Worm (Caenorhabditis elegans) whole organism, late embryonic: Measurements from ENCODE around the gene str-114.
A peak's percentile ranks its signal among the peaks of the same experiment; 100 is the strongest.

Source experiments
- C38D4.7 ChIP-seq: fragments of 200-800 bp; sonication (Bioruptor generic); optimal IDR thresholded peaks from 2 replicates; lab custom pipeline; 2018; ENCODE audit warnings: mild to moderate bottlenecking, missing genetic modification characterization, moderate library complexity, missing compliant biosample characterization
- F13H6.1 ChIP-seq: sonication (generic microtip); optimal IDR thresholded peaks from 2 replicates; lab custom pipeline; 2016; ENCODE audit warnings: missing genetic modification characterization, missing compliant biosample characterization
- K02D7.2 ChIP-seq: sonication (generic microtip); optimal IDR thresholded peaks from 2 replicates; lab custom pipeline; 2017; ENCODE audit warnings: mild to moderate bottlenecking, missing genetic modification characterization, missing compliant biosample characterization
- K09A11.1 ChIP-seq: sonication (generic microtip); optimal IDR thresholded peaks from 2 replicates; lab custom pipeline; 2017; ENCODE audit warnings: antibody characterized with exemption, mild to moderate bottlenecking, missing genetic modification characterization, missing compliant biosample characterization; ENCODE audit not compliant: insufficient read depth
- T23F11.4 ChIP-seq: fragments of 200-800 bp; sonication (Bioruptor generic); optimal IDR thresholded peaks from 2 replicates; lab custom pipeline; 2018; ENCODE audit warnings: mild to moderate bottlenecking, missing genetic modification characterization, missing compliant biosample characterization
- ahr-1 ChIP-seq: sonication (generic microtip); optimal IDR thresholded peaks from 2 replicates; lab custom pipeline; 2016; ENCODE audit warnings: missing genetic modification characterization, missing compliant biosample characterization
- ceh-14 ChIP-seq: sonication (generic microtip); optimal IDR thresholded peaks from 2 replicates; lab custom pipeline; 2016; ENCODE audit warnings: missing genotype, missing genetic modification characterization, missing compliant biosample characterization
- ceh-19 ChIP-seq: fragments of 200-800 bp; sonication (Bioruptor generic); optimal IDR thresholded peaks from 2 replicates; lab custom pipeline; 2018; ENCODE audit warnings: mild to moderate bottlenecking, missing genetic modification characterization, missing compliant biosample characterization
- ceh-2 ChIP-seq: sonication (generic microtip); optimal IDR thresholded peaks from 2 replicates; lab custom pipeline; 2016; ENCODE audit warnings: missing genotype, missing genetic modification characterization, missing compliant biosample characterization
- ceh-24 ChIP-seq: sonication (generic microtip); optimal IDR thresholded peaks from 2 replicates; lab custom pipeline; 2016; ENCODE audit warnings: mild to moderate bottlenecking, missing genetic modification characterization, missing compliant biosample characterization
- ceh-30 ChIP-seq: fragments of 150-350 bp; optimal IDR thresholded peaks from 2 replicates; lab custom pipeline; 2014; ENCODE audit warnings: missing biosample characterization, missing genetic modification characterization
- ceh-31 ChIP-seq: sonication (generic microtip); optimal IDR thresholded peaks from 2 replicates; lab custom pipeline; 2016; ENCODE audit warnings: missing genetic modification characterization, missing compliant biosample characterization
- ceh-34 ChIP-seq: sonication (generic microtip); optimal IDR thresholded peaks from 2 replicates; lab custom pipeline; 2016; ENCODE audit warnings: mild to moderate bottlenecking, missing genetic modification characterization, missing compliant biosample characterization
- ceh-9 ChIP-seq: sonication (generic microtip); optimal IDR thresholded peaks from 2 replicates; lab custom pipeline; 2016; ENCODE audit warnings: mild to moderate bottlenecking, missing genetic modification characterization, inconsistent platforms, missing compliant biosample characterization
- elt-2 ChIP-seq: sonication (generic microtip); optimal IDR thresholded peaks from 2 replicates; lab custom pipeline; 2016; ENCODE audit warnings: missing genetic modification reagents, missing genetic modification characterization, missing compliant biosample characterization
- ets-4 ChIP-seq: sonication (generic microtip); optimal IDR thresholded peaks from 2 replicates; lab custom pipeline; 2016; ENCODE audit warnings: missing genetic modification characterization, missing compliant biosample characterization
- eyg-1 ChIP-seq: sonication (generic microtip); optimal IDR thresholded peaks from 2 replicates; lab custom pipeline; 2016; ENCODE audit warnings: missing genotype, missing genetic modification characterization, missing compliant biosample characterization
- fax-1 ChIP-seq: sonication (generic microtip); optimal IDR thresholded peaks from 2 replicates; lab custom pipeline; 2016; ENCODE audit warnings: missing genotype, missing genetic modification characterization, missing compliant biosample characterization
- fkh-10 ChIP-seq: fragments of 150-350 bp; optimal IDR thresholded peaks from 2 replicates; lab custom pipeline; 2014; ENCODE audit warnings: missing biosample characterization, missing genetic modification reagents, missing genetic modification characterization
- fkh-6 ChIP-seq: sonication (generic microtip); optimal IDR thresholded peaks from 2 replicates; lab custom pipeline; 2016; ENCODE audit warnings: missing genetic modification characterization, missing compliant biosample characterization
- gmeb-2 ChIP-seq: sonication (generic microtip); optimal IDR thresholded peaks from 2 replicates; lab custom pipeline; 2016; ENCODE audit warnings: missing genetic modification characterization, inconsistent platforms, missing compliant biosample characterization
- hlh-13 ChIP-seq: fragments of 200-800 bp; sonication (Bioruptor generic); optimal IDR thresholded peaks from 2 replicates; lab custom pipeline; 2018; ENCODE audit warnings: mild to moderate bottlenecking, missing genetic modification characterization, missing compliant biosample characterization
- hlh-15 ChIP-seq: sonication (generic microtip); optimal IDR thresholded peaks from 2 replicates; lab custom pipeline; 2016; ENCODE audit warnings: missing genetic modification characterization, missing compliant biosample characterization
- hlh-30 ChIP-seq: sonication (generic microtip); optimal IDR thresholded peaks from 2 replicates; lab custom pipeline; 2017; ENCODE audit warnings: antibody characterized with exemption, missing genetic modification characterization, missing compliant biosample characterization; ENCODE audit not compliant: insufficient read depth
- hlh-6 ChIP-seq: sonication (generic microtip); optimal IDR thresholded peaks from 2 replicates; lab custom pipeline; 2016; ENCODE audit warnings: missing genotype, missing genetic modification characterization, missing compliant biosample characterization
- hlh-8 ChIP-seq: sonication (generic microtip); optimal IDR thresholded peaks from 2 replicates; lab custom pipeline; 2016; ENCODE audit warnings: missing genotype, missing genetic modification characterization, missing compliant biosample characterization
- mec-3 ChIP-seq: sonication (generic microtip); optimal IDR thresholded peaks from 2 replicates; lab custom pipeline; 2016; ENCODE audit warnings: borderline replicate concordance, missing genetic modification characterization, missing compliant biosample characterization
- nfya-1 ChIP-seq: sonication (generic microtip); optimal IDR thresholded peaks from 2 replicates; lab custom pipeline; 2017; ENCODE audit warnings: missing genetic modification characterization, mild to moderate bottlenecking, missing compliant biosample characterization, antibody characterized with exemption, moderate library complexity
- nhr-232 ChIP-seq: sonication (generic microtip); optimal IDR thresholded peaks from 2 replicates; lab custom pipeline; 2016; ENCODE audit warnings: missing genetic modification characterization, missing compliant biosample characterization
- pat-9 ChIP-seq: fragments of 200-800 bp; sonication (Bioruptor generic); optimal IDR thresholded peaks from 2 replicates; lab custom pipeline; 2018; ENCODE audit warnings: mild to moderate bottlenecking, missing genetic modification characterization, moderate library complexity, missing compliant biosample characterization
- pax-1 ChIP-seq: fragments of 150-350 bp; optimal IDR thresholded peaks from 2 replicates; lab custom pipeline; 2014; ENCODE audit warnings: missing biosample characterization, missing genetic modification characterization
- sdc-2 ChIP-seq: sonication (generic microtip); optimal IDR thresholded peaks from 2 replicates; lab custom pipeline; 2016; ENCODE audit warnings: missing genotype, missing genetic modification characterization, missing compliant biosample characterization
- sox-2 ChIP-seq: fragments of 200-800 bp; sonication (Bioruptor generic); IDR thresholded peaks from 2 replicates; pipeline ENCODE4 v1.3.6; 2022; ENCODE audit warnings: missing genetic modification reagents, missing genetic modification characterization, missing compliant biosample characterization
- sox-4 ChIP-seq: sonication (generic microtip); optimal IDR thresholded peaks from 2 replicates; lab custom pipeline; 2017; ENCODE audit warnings: mild to moderate bottlenecking, missing genetic modification characterization, inconsistent platforms, missing compliant biosample characterization
- tbx-2 ChIP-seq: sonication (generic microtip); optimal IDR thresholded peaks from 2 replicates; lab custom pipeline; 2016; ENCODE audit warnings: missing genetic modification characterization, missing compliant biosample characterization
- ttx-3 ChIP-seq: sonication (generic microtip); optimal IDR thresholded peaks from 2 replicates; lab custom pipeline; 2016; ENCODE audit warnings: missing genetic modification reagents, missing genetic modification characterization, missing compliant biosample characterization
- unc-3 ChIP-seq, 2 experiments: fragments of 200-800 bp in 1 of 2; sonication (Bioruptor generic) in 1 of 2; sonication (generic microtip) in 1 of 2; conservative IDR thresholded peaks in 1 of 2; optimal IDR thresholded peaks in 1 of 2; 2 replicates each; pipeline versions ENCODE4 v1.3.6 to Lab custom; 2016 to 2022; ENCODE audit warnings: missing compliant biosample characterization in 2 of 2, missing genetic modification characterization in 2 of 2, missing genetic modification reagents in 1 of 2
- unc-42 ChIP-seq: sonication (generic microtip); optimal IDR thresholded peaks from 2 replicates; lab custom pipeline; 2016; ENCODE audit warnings: missing genotype, missing genetic modification characterization, missing compliant biosample characterization
- unc-55 ChIP-seq: sonication (generic microtip); optimal IDR thresholded peaks from 2 replicates; lab custom pipeline; 2017; ENCODE audit warnings: missing biosample characterization, missing genetic modification reagents, missing genetic modification characterization
- zip-5 ChIP-seq: sonication (generic microtip); optimal IDR thresholded peaks from 2 replicates; lab custom pipeline; 2016; ENCODE audit warnings: missing genetic modification characterization, missing compliant biosample characterization
- ztf-16 ChIP-seq: sonication (generic microtip); optimal IDR thresholded peaks from 2 replicates; lab custom pipeline; 2017; ENCODE audit warnings: missing genetic modification characterization, missing compliant biosample characterization

The str-114 gene

DNA sequence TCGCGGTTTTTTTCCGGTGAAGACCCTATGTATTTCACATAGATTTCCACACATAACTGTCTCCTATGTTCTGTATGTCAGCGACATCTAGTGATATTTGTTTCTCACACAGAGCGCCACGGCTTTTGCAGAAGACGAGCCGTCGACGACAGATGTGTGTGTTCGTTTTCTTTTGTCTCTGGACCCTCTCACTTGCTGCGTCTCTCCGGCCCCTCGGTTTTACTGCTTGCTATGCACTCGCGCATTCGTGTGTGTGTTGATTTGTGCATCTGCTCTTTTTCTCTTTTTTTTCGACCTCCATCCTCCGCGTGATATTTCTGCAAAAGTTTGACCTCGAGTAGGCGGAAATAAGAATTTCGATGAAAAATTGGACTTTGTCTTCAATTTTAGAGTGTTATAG lies 39.2 kb downstream of the str-114 start:
- TF ChIP-seq ceh-31 (tag; lab: Kevin White, UChicago) (peak; percentile 25), zip-5 (tag; lab: Kevin White, UChicago) (no peak), nfya-1 (tag; lab: Kevin White, UChicago) (peak; percentile 45), unc-42 (no peak), sox-2 (GFP tag; lab: Robert Waterston, UW) (peak; percentile 54), hlh-30 (tag; lab: Kevin White, UChicago) (peak; percentile 23), fkh-10 (GFP tag; lab: Kevin White, UChicago) (no peak), ceh-34 (tag; lab: Kevin White, UChicago) (peak; percentile 32), unc-55 (peak; percentile 5), sox-4 (tag; lab: Kevin White, UChicago) (no peak), hlh-8 (tag; lab: Kevin White, UChicago) (peak; percentile 42)

DNA sequence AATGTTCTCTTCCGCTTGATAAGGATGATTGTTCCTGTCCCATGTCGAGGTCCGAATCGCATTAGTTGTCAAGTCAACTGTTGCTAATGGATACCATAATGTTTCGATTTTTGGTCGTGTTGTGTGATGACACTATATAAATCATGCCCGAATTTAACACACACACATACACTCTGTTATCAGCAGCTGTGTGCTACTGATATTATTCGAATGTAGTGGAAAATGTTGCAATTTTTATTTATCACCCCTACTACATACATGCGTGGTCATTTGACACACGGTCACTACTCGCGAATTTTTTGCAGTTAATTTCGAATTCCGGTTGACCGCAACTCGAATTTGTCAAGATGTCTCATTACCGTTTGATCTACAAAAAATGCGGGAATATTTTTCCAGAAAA lies 43.0 kb downstream of the str-114 start:
- TF ChIP-seq elt-2 (tag; lab: Kevin White, UChicago) (peak; percentile 20), hlh-6 (tag; lab: Kevin White, UChicago) (no peak)
- TF ChIP-seq, all 69 proteins: peak for 1

DNA sequence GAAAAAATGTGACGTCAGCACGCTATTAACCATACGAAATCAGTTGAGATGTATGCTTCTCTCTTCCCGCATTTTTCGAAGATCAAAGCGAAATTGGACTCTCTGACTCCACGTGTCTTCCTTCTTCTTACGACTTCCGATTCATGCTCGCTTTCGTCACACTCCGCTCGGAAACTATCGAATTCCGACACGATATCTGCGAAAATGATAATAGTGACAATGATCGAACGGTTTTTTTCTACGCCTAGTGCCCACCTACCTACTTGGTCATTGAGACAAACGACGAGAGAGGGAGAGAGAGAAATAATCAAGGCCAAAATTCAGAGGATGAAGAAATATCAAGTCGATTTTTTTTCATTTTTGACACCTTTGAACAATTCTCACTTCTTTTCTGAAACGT lies 44.1 kb downstream of the str-114 start:
- TF ChIP-seq ceh-30 (tag; lab: Kevin White, UChicago) (no peak), eyg-1 (no peak), ceh-19 (GFP tag; lab: Kevin White, UChicago) (no peak), ceh-9 (no peak), F13H6.1 (tag; lab: Kevin White, UChicago) (no peak), ceh-24 (tag; lab: Kevin White, UChicago) (no peak), ets-4 (tag; lab: Kevin White, UChicago) (no peak), ceh-34 (tag; lab: Kevin White, UChicago) (no peak), C38D4.7 (GFP tag; lab: Kevin White, UChicago) (no peak), pat-9 (tag; lab: Kevin White, UChicago) (no peak), K09A11.1 (no peak)

DNA sequence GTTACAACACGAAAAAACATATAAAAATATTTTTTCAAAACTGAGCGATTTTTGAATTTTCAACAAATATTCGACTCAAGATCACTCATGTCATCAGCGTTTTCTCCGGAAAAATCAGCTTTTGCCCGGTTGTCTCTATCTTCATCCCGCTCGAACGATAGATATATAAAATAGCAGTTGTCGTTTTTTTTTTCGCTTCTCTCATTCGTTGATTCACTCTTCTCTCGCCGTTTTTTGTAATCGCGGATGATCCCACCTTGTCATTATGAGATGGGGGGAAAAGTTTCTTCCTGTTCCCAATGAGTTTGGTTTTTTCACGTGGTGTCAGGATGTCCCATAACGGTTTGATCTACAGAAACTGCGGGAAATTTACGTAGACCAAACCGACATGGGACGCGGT lies 45.7 kb downstream of the str-114 start:
- no peak for TF ChIP-seq nhr-232
- TF ChIP-seq, all 69 proteins: peak for 0

DNA sequence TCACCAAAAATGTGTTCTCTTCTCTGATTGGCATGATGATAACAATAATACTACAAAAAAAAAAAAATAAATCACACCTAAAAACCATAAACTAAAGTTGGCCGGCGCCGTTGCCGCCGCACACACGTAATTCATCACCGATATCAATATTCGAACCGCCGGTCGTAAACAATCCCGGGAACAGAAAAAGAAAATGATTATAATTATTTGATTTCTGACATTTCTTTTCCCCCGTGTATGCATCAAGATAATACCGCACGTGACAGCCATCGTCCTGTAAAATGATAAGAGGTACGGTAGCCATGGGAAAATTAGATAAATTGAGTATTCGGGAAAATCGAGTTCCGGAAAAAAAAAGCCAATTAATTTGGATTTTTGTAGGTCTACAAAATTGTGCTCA lies 47.5 kb downstream of the str-114 start:
- TF ChIP-seq ceh-9 = no peak
- no peak for TF ChIP-seq pax-1 (tag; lab: Kevin White, UChicago)
- no peak for TF ChIP-seq fax-1 (tag; lab: Kevin White, UChicago)
- TF ChIP-seq elt-2 (tag; lab: Kevin White, UChicago) = peak; percentile 74

DNA sequence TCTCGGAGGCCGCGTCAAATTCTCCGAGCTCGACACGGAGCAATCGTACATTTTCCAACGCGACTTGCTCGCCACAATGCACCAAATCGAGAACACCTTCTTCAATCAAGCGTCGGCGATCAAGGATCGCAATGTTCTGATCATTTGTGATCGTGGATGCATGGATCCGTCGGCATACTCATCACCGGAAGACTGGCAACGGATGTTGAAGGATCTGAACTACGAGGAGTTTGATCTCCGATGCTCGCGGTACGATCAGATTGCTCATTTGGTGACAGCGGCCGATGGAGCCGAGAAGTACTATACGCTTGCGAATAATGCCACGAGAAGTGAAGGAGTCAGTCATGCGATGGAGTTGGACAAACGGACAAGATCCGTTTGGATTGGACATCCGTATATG lies 48.9 kb downstream of the str-114 start:
- TF ChIP-seq tbx-2 (tag; lab: Kevin White, UChicago) (no peak), hlh-15 (tag; lab: Kevin White, UChicago) (no peak), ttx-3 (tag; lab: Kevin White, UChicago) (no peak), ceh-14 (tag; lab: Kevin White, UChicago) (no peak), K02D7.2 (tag; lab: Kevin White, UChicago) (no peak), ztf-16 (tag; lab: Kevin White, UChicago) (no peak), T23F11.4 (GFP tag; lab: Kevin White, UChicago) (no peak), ahr-1 (tag; lab: Kevin White, UChicago) (no peak), pat-9 (tag; lab: Kevin White, UChicago) (no peak), gmeb-2 (tag; lab: Kevin White, UChicago) (no peak), elt-2 (tag; lab: Kevin White, UChicago) (no peak), ceh-19 (GFP tag; lab: Kevin White, UChicago) (no peak), unc-3 (GFP tag; conservative IDR thresholded peaks at IDR 0.05; lab: Robert Waterston, UW) (no peak), unc-3 (tag; optimal IDR thresholded peaks at IDR 0.05; lab: Kevin White, UChicago) (no peak), sdc-2 (tag; lab: Kevin White, UChicago) (no peak), ets-4 (tag; lab: Kevin White, UChicago) (no peak), ceh-2 (tag; lab: Kevin White, UChicago) (no peak), mec-3 (tag; lab: Kevin White, UChicago) (no peak), ceh-9 (no peak), hlh-13 (GFP tag; lab: Kevin White, UChicago) (no peak), fkh-6 (tag; lab: Kevin White, UChicago) (no peak)
